Fruit fly (Drosophila melanogaster): ENCODE measurements around the gene CG33080.

The CG33080 gene

DNA sequence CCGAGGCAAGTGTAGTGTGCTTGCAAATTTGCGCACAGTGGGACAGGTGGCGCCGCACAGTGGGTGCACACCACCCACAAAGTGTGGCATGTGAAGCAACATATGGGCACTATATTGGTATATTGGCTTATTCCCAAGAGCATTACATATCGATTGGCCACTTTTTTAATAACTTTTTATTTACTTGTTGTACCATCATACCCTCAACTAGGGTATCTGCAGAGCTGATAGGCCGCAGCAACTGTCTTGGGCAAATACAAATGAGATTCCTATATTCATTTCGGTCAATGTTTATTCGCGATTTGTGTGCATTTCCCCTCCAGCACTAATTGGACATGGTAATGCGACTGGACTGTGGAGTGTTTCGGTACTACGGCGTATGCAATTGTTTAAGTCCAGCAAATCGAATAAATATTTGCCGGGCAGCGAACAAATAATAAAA, 7.2 kb upstream of the CG33080 start (continued):
- peak; percentile 40 for TF ChIP-seq pnt (GFP tag; optimal IDR thresholded peaks at IDR 0.05)
- peak; percentile 48 for TF ChIP-seq eyg (GFP tag; optimal IDR thresholded peaks at IDR 0.05)
- peak; percentile 71 for TF ChIP-seq Sox102F (GFP tag; optimal IDR thresholded peaks at IDR 0.05)
- TF ChIP-seq hb (GFP tag; IDR thresholded peaks at IDR 0.05; ENCODE audit: partially characterized antibody), result no peak
- TF ChIP-seq CG8478 (optimal IDR thresholded peaks at IDR 0.05), result no peak
- 0 out of 2 replicates have a peak, but pooled peaks have one; percentile 25 for TF ChIP-seq E2f1 (GFP tag; IDR thresholded peaks at IDR 0.05)
- TF ChIP-seq Mrtf (GFP tag; IDR thresholded peaks at IDR 0.05), result peak; percentile 44; the same call in 1 of the 3 replicates
- TF ChIP-seq usp (GFP tag; optimal IDR thresholded peaks at IDR 0.05), result no peak
- no peak for TF ChIP-seq Usf (GFP tag; optimal IDR thresholded peaks at IDR 0.05)
- TF ChIP-seq prd (optimal IDR thresholded peaks at IDR 0.05), result no peak
- peak; percentile 64 for TF ChIP-seq prd (GFP tag; IDR thresholded peaks at IDR 0.05)
- TF ChIP-seq CG32772 (GFP tag; IDR thresholded peaks at IDR 0.05), result 0 out of 2 replicates have a peak, but pooled peaks have one; percentile 53
- TF ChIP-seq CG17802 (tag; optimal IDR thresholded peaks at IDR 0.05), result peak; percentile 48
- TF ChIP-seq Hey (tag; optimal IDR thresholded peaks at IDR 0.05), result no peak
- no peak for TF ChIP-seq CG13287 (GFP tag; IDR thresholded peaks at IDR 0.05; ENCODE audit: partially characterized antibody)
- no peak for TF ChIP-seq Atf3 (GFP tag; optimal IDR thresholded peaks at IDR 0.05)
- TF ChIP-seq ssp (GFP tag; IDR thresholded peaks at IDR 0.05), result peak; percentile 47
- TF ChIP-seq Optix (GFP tag; IDR thresholded peaks at IDR 0.05), result peak; percentile 56; the same call in 1 of the 3 replicates
- TF ChIP-seq CG8281 (tag; optimal IDR thresholded peaks at IDR 0.05), result peak; percentile 27
- TF ChIP-seq CG5180 (GFP tag; optimal IDR thresholded peaks at IDR 0.05), result peak; percentile 9
- TF ChIP-seq MTF-1 (GFP tag; optimal IDR thresholded peaks at IDR 0.05; ENCODE audit: borderline replicate concordance), result peak; percentile 61
- peak; percentile 16 for TF ChIP-seq CG17568 (GFP tag; optimal IDR thresholded peaks at IDR 0.05)
- no peak for TF ChIP-seq NFAT (GFP tag; IDR thresholded peaks at IDR 0.05)
- TF ChIP-seq CG16779 (GFP tag; IDR thresholded peaks at IDR 0.05), result no peak
- no peak for TF ChIP-seq CG7745 (tag; optimal IDR thresholded peaks at IDR 0.05)
- TF ChIP-seq CG9437 (GFP tag; optimal IDR thresholded peaks at IDR 0.05), result no peak
- TF ChIP-seq CG18262 (tag; optimal IDR thresholded peaks at IDR 0.05), result peak; percentile 40
- no peak for TF ChIP-seq CG1832 (GFP tag; optimal IDR thresholded peaks at IDR 0.05)
- TF ChIP-seq CG3847 (GFP tag; IDR thresholded peaks at IDR 0.05), result no peak
- TF ChIP-seq CG10321 (GFP tag; IDR thresholded peaks at IDR 0.05), result no peak
- 0 out of 2 replicates have a peak, but pooled peaks have one; percentile 30 for TF ChIP-seq Gsc (GFP tag; IDR thresholded peaks at IDR 0.05)
- TF ChIP-seq scrt (GFP tag; optimal IDR thresholded peaks at IDR 0.05), result no peak
- TF ChIP-seq CG4328 (GFP tag; optimal IDR thresholded peaks at IDR 0.05), result no peak
- TF ChIP-seq fd102C (GFP tag; optimal IDR thresholded peaks at IDR 0.05), result no peak
- TF ChIP-seq zen (tag; optimal IDR thresholded peaks at IDR 0.05), result peak; percentile 5
- TF ChIP-seq CG6765 (GFP tag; optimal IDR thresholded peaks at IDR 0.05), result no peak
- no peak for TF ChIP-seq trh (GFP tag; optimal IDR thresholded peaks at IDR 0.05)
- no peak for TF ChIP-seq Ravus (GFP tag; IDR thresholded peaks at IDR 0.05)
- peak; percentile 64 for TF ChIP-seq CG12071 (GFP tag; optimal IDR thresholded peaks at IDR 0.05)
- TF ChIP-seq gcm2 (GFP tag; optimal IDR thresholded peaks at IDR 0.05), result no peak
- TF ChIP-seq Adf1 (GFP tag; IDR thresholded peaks at IDR 0.05), result no peak
- TF ChIP-seq CG17829 (tag; optimal IDR thresholded peaks at IDR 0.05), result peak; percentile 17
- TF ChIP-seq danr (GFP tag; IDR thresholded peaks at IDR 0.05), result peak; percentile 11; the same call in 1 of the 2 replicates
- TF ChIP-seq Dll (GFP tag; IDR thresholded peaks at IDR 0.05; ENCODE audit: partially characterized antibody), result no peak
- TF ChIP-seq CG17912 (GFP tag; optimal IDR thresholded peaks at IDR 0.05), result no peak
- peak; percentile 72; the same call in 1 of the 2 replicates for TF ChIP-seq CG5953 (GFP tag; IDR thresholded peaks at IDR 0.05)
- TF ChIP-seq CG4820 (GFP tag; optimal IDR thresholded peaks at IDR 0.05), result peak; percentile 23
- peak; percentile 8 for TF ChIP-seq slp2 (GFP tag; optimal IDR thresholded peaks at IDR 0.05)
- TF ChIP-seq CG1529 (GFP tag; optimal IDR thresholded peaks at IDR 0.05), result peak; percentile 43
- TF ChIP-seq CG17186 (GFP tag; optimal IDR thresholded peaks at IDR 0.05), result peak; percentile 42
- no peak for TF ChIP-seq vfl (GFP tag; optimal IDR thresholded peaks at IDR 0.05)

Measured in whole organism, embryonic.